Worm (Caenorhabditis elegans) whole organism, L4 larva: ENCODE measurements around the gene T08G3.6.

Experiments
- F37D6.2 ChIP-seq: sonication (generic microtip); optimal IDR thresholded peaks from 2 replicates; lab custom pipeline; 2016; ENCODE audit warnings: mild to moderate bottlenecking, missing genetic modification characterization, missing compliant biosample characterization
- arid-1 ChIP-seq: fragments of 200-800 bp; sonication (Bioruptor generic); conservative IDR thresholded peaks from 2 replicates; pipeline ENCODE4 v1.3.6; 2022; ENCODE audit warnings: missing genetic modification reagents, missing genetic modification characterization, missing compliant biosample characterization
- cey-2 ChIP-seq: sonication (generic microtip); optimal IDR thresholded peaks from 3 replicates; lab custom pipeline; 2017; ENCODE audit warnings: missing genetic modification characterization, mild to moderate bottlenecking, missing compliant biosample characterization, antibody characterized with exemption, borderline replicate concordance; ENCODE audit not compliant: insufficient read depth
- daf-16 ChIP-seq, 3 experiments: sonication (generic microtip); optimal IDR thresholded peaks; 2 replicates each; lab custom pipeline; 2016 to 2017; ENCODE audit warnings: missing genetic modification characterization in 3 of 3, missing genetic modification reagents in 3 of 3, mild to moderate bottlenecking in 2 of 3, missing compliant biosample characterization in 2 of 3, missing biosample characterization in 1 of 3, moderate library complexity in 1 of 3
- dmd-6 ChIP-seq: fragments of 200-800 bp; sonication (Bioruptor generic); IDR thresholded peaks from 2 replicates; pipeline ENCODE4 v1.3.6; 2022; ENCODE audit warnings: missing genetic modification reagents, missing genetic modification characterization, missing compliant biosample characterization
- dpl-1 ChIP-seq: fragments of 150-350 bp; optimal IDR thresholded peaks from 2 replicates; lab custom pipeline; 2014; ENCODE audit warnings: missing biosample characterization, missing genetic modification reagents, missing genetic modification characterization
- duxl-1 ChIP-seq: sonication (generic microtip); optimal IDR thresholded peaks from 2 replicates; lab custom pipeline; 2016; ENCODE audit warnings: mild to moderate bottlenecking, missing genetic modification characterization, moderate library complexity, missing compliant biosample characterization; ENCODE audit not compliant: poor library complexity
- jun-1 ChIP-seq: fragments of 150-350 bp; optimal IDR thresholded peaks from 2 replicates; lab custom pipeline; 2014; ENCODE audit warnings: missing biosample characterization, missing genetic modification reagents, missing genetic modification characterization
- lin-1 ChIP-seq: fragments of 200-800 bp; sonication (Bioruptor generic); IDR thresholded peaks from 2 replicates; pipeline ENCODE4 v1.3.6; 2022; ENCODE audit warnings: missing genetic modification reagents, missing genetic modification characterization, missing compliant biosample characterization
- lin-13 ChIP-seq: fragments of 150-350 bp; optimal IDR thresholded peaks from 2 replicates; lab custom pipeline; 2014; ENCODE audit warnings: missing biosample characterization, missing genetic modification reagents, missing genetic modification characterization
- lin-15B ChIP-seq: fragments of 150-350 bp; sonication (generic microtip); optimal IDR thresholded peaks from 3 replicates; lab custom pipeline; 2014; ENCODE audit warnings: missing biosample characterization, missing genetic modification characterization
- mdl-1 ChIP-seq, 2 experiments: fragments of 150-350 bp in 1 of 2; sonication (generic microtip) in 1 of 2; optimal IDR thresholded peaks; 2 replicates each; lab custom pipeline; 2014 to 2017; ENCODE audit warnings: missing biosample characterization in 2 of 2, missing genetic modification characterization in 2 of 2
- mxl-2 ChIP-seq: fragments of 200-800 bp; sonication (Bioruptor generic); conservative IDR thresholded peaks from 2 replicates; pipeline ENCODE4 v1.3.6; 2022; ENCODE audit warnings: missing genetic modification reagents, missing genetic modification characterization, missing compliant biosample characterization
- nhr-10 ChIP-seq: fragments of 150-350 bp; optimal IDR thresholded peaks from 2 replicates; lab custom pipeline; 2014; ENCODE audit warnings: missing biosample characterization, missing genetic modification characterization
- nhr-11 ChIP-seq: fragments of 150-350 bp; optimal IDR thresholded peaks from 2 replicates; lab custom pipeline; 2014; ENCODE audit warnings: missing biosample characterization, missing genetic modification characterization
- nhr-28 ChIP-seq: fragments of 150-350 bp; optimal IDR thresholded peaks from 2 replicates; lab custom pipeline; 2014; ENCODE audit warnings: missing biosample characterization, missing genetic modification characterization
- nhr-41 ChIP-seq: fragments of 200-800 bp; sonication (Bioruptor generic); IDR thresholded peaks from 2 replicates; pipeline ENCODE4 v1.3.6; 2022; ENCODE audit warnings: missing genetic modification reagents, missing genetic modification characterization, missing compliant biosample characterization
- nhr-77 ChIP-seq: fragments of 150-350 bp; optimal IDR thresholded peaks from 2 replicates; lab custom pipeline; 2014; ENCODE audit warnings: missing biosample characterization, missing genetic modification characterization
- pha-4 ChIP-seq, 2 experiments: fragments of 150-350 bp in 1 of 2; fragments of 200-800 bp in 1 of 2; sonication (Bioruptor generic) in 1 of 2; IDR thresholded peaks in 1 of 2; optimal IDR thresholded peaks in 1 of 2; 2 replicates each; pipeline versions ENCODE4 v1.3.6 to Lab custom; 2014 to 2022; ENCODE audit warnings: missing genetic modification characterization in 2 of 2, missing genetic modification reagents in 2 of 2, missing biosample characterization in 1 of 2, missing compliant biosample characterization in 1 of 2
- php-3 ChIP-seq: fragments of 200-800 bp; sonication (Bioruptor generic); IDR thresholded peaks from 2 replicates; pipeline ENCODE4 v1.3.6; 2022; ENCODE audit warnings: missing genetic modification reagents, missing genetic modification characterization, missing compliant biosample characterization
- pqm-1 ChIP-seq: sonication (generic microtip); optimal IDR thresholded peaks from 2 replicates; lab custom pipeline; 2017; ENCODE audit warnings: missing biosample characterization, missing genetic modification characterization
- spr-1 ChIP-seq: sonication (generic microtip); optimal IDR thresholded peaks from 2 replicates; lab custom pipeline; 2016; ENCODE audit warnings: mild to moderate bottlenecking, missing genetic modification characterization, missing compliant biosample characterization
- unc-62 ChIP-seq, 3 experiments: fragments of 150-350 bp in 1 of 3; sonication (generic microtip); optimal IDR thresholded peaks in 2 of 3; peaks in 1 of 3; 1 replicate in 1 of 3; 2 replicates in 2 of 3; lab custom pipeline; 2014 to 2017; ENCODE audit warnings: missing biosample characterization in 3 of 3, missing genetic modification characterization in 3 of 3, missing genetic modification reagents in 3 of 3, missing genotype in 1 of 3
- ztf-11 ChIP-seq: fragments of 150-350 bp; optimal IDR thresholded peaks from 2 replicates; lab custom pipeline; 2014; ENCODE audit warnings: missing biosample characterization, missing genetic modification characterization

The T08G3.6 gene

DNA sequence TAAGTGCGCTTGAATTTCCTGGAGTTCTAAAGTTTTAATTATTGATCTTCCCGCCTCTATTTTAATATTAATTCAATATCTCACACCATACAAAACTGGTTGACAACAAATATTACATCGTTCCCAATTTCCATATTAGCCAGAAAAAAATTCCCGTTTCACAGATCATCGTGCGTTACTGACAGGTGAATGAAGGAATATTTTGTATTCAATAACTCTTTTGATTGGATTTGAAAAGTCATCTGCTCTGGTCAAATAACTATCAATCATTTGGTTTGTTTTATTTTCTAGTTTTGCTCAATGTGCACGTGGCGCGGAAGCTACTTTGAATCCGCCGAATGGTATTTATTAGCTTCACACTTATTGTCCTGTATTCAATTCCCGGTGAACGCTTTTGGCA is 37.9 kb downstream of the T08G3.6 start, which contains the start of gene srh-139:
TSS of gene srh-139 (plus strand) at position 301 of the 400 bp plus-strand sequence.
- TF ChIP-seq duxl-1, result no peak
- TF ChIP-seq nhr-77, result no peak
- peak in 1 of 2 experiments; percentile 11 for TF ChIP-seq unc-62 (GFP tag; optimal IDR thresholded peaks at IDR 0.05 in 1 of 2; lab: Kevin White, UChicago)
- TF ChIP-seq unc-62 (tag; optimal IDR thresholded peaks at IDR 0.05; lab: Kevin White, UChicago), result no peak
- TF ChIP-seq lin-15B, result no peak
- TF ChIP-seq nhr-10, result no peak
- no peak for TF ChIP-seq F37D6.2 (tag; lab: Kevin White, UChicago)
- TF ChIP-seq jun-1, result no peak
- no peak for TF ChIP-seq arid-1

DNA sequence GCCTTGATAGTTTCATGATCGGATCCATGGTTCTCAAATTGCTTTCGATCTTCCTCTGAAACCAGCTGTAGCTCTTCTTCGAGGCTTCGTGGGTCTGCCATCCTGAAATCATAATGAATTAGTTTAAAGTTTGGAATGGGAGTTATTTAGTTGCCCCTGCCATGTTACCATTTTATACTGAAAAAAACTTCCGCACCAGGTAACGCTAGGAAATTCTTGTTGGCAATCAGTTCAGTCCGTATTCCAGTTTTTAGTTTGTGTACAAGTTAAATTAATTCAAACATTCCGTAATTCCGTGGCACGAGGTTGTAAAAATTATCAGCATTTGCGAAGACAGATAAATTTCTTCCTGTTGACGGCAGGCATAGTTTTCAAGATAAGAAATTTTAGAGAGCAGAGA is 41.7 kb downstream of the T08G3.6 start, which contains the start of gene Y32B12A.5:
TSS of gene Y32B12A.5 (minus strand) at position 101 of the 400 bp plus-strand sequence.
- peak; percentile 18; the same call in 1 of the 2 replicates for TF ChIP-seq dmd-6 (GFP tag; lab: Robert Waterston, UW)
- no peak for TF ChIP-seq F37D6.2 (tag; lab: Kevin White, UChicago)
- TF ChIP-seq, all 104 proteins: peak for 1

DNA sequence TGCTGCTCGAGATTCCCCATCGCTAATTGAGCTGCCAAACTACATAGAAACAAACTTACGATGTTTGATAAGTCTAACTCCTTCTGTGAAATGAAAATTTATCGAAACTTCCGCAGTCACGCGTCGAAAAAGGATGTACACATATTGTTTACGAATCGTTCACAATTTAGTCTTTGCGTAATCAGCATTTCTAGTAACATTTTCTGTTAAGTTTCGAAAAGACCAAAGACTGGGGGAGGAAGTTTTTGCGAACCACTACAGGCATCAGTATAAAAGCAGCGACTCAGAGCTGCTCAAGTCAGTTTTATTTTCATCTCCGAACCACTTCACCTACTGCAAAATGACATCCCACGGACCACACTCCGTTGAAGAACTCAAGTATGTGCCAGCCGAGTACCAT is 42.4 kb downstream of the T08G3.6 start, which contains the start of gene sqst-4:
TSS of gene sqst-4 (plus strand) at position 301 of the 400 bp plus-strand sequence.
- TF ChIP-seq lin-1 (GFP tag; lab: Robert Waterston, UW) (no peak), dpl-1 (GFP tag; lab: Kevin White, UChicago) (no peak), nhr-11 (tag; lab: Kevin White, UChicago) (no peak), cey-2 (no peak), mdl-1 (tag; optimal IDR thresholded peaks at IDR 0.05; lab: Kevin White, UChicago) (no peak), lin-13 (no peak), unc-62 (GFP tag; optimal IDR thresholded peaks at IDR 0.05 in 1 of 2; lab: Kevin White, UChicago) (no peak), unc-62 (tag; optimal IDR thresholded peaks at IDR 0.05; lab: Kevin White, UChicago) (no peak), mxl-2 (GFP tag; lab: Robert Waterston, UW) (no peak), pha-4 (GFP tag; IDR thresholded peaks at IDR 0.05; lab: Robert Waterston, UW) (no peak), pha-4 (tag; optimal IDR thresholded peaks at IDR 0.05; lab: Kevin White, UChicago) (no peak)

DNA sequence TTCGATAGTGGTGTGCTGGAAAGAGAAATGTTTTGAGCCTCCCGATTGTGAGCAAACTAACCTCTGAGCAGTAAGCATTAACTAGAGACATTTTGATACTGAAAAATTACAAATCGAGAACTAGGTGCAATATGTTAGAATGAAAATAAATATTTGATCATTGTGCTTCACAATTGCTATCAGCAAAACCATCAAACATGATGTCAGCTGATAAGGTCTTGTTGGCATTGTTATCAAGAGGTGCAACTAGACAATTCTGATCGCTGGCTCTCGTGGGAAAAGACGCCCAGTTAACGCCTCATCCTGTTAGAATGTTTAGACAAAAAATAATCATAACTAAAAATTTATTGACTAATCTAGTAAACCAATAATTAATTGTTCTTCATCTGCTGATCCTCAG is 48.6 kb downstream of the T08G3.6 start, which contains the start of gene comt-2:
TSS of gene comt-2 (minus strand) at position 131 of the 400 bp plus-strand sequence.
- TF ChIP-seq nhr-41 (GFP tag; lab: Robert Waterston, UW) (no peak), nhr-11 (tag; lab: Kevin White, UChicago) (no peak), dpl-1 (GFP tag; lab: Kevin White, UChicago) (no peak), php-3 (0 out of 2 replicates have a peak, but pooled peaks have one; percentile 34), ztf-11 (tag; lab: Kevin White, UChicago) (no peak), nhr-28 (peak; percentile 80), pqm-1 (peak; percentile 85), spr-1 (tag; lab: Kevin White, UChicago) (no peak), F37D6.2 (tag; lab: Kevin White, UChicago) (no peak), daf-16 (GFP tag; optimal IDR thresholded peaks at IDR 0.05; lab: Kevin White, UChicago) (no peak), daf-16 (tag; optimal IDR thresholded peaks at IDR 0.05; lab: Kevin White, UChicago) (peak; percentile 75), dmd-6 (GFP tag; lab: Robert Waterston, UW) (peak; percentile 80; the same call in 1 of the 2 replicates)
